Fruit fly (Drosophila melanogaster) whole organism, prepupa: Measurements from ENCODE around the gene mio.

Experiments
- Blimp-1 ChIP-seq: fragments of 200-800 bp; sonication (Bioruptor generic); optimal IDR thresholded peaks from 3 replicates; lab custom pipeline; 2017; ENCODE audit warnings: missing biosample characterization, missing genetic modification characterization, mild to moderate bottlenecking, moderate library complexity, missing genetic modification reagents
- CG10631 ChIP-seq: fragments of 200-800 bp; sonication (Bioruptor generic); optimal IDR thresholded peaks from 2 replicates; lab custom pipeline; 2016; ENCODE audit warnings: missing biosample characterization, missing genetic modification characterization
- CG11294 ChIP-seq: fragments of 200-800 bp; sonication (Bioruptor generic); IDR thresholded peaks from 2 replicates; pipeline ENCODE4 v1.3.6; 2022; ENCODE audit warnings: missing biosample characterization, missing genetic modification characterization
- CG11902 ChIP-seq: fragments of 200-800 bp; sonication (Bioruptor generic); optimal IDR thresholded peaks from 3 replicates; lab custom pipeline; 2016; ENCODE audit warnings: missing biosample characterization, missing genetic modification characterization
- CG16779 ChIP-seq: fragments of 200-800 bp; sonication (Bioruptor generic); optimal IDR thresholded peaks from 3 replicates; lab custom pipeline; 2017; ENCODE audit warnings: missing biosample characterization, mild to moderate bottlenecking, missing genetic modification characterization
- CG3032 ChIP-seq: fragments of 200-800 bp; optimal IDR thresholded peaks from 2 replicates; lab custom pipeline; 2019; ENCODE audit warnings: missing biosample characterization, mild to moderate bottlenecking, missing genetic modification characterization, moderate library complexity
- CG32006 ChIP-seq: fragments of 200-800 bp; sonication (Bioruptor generic); optimal IDR thresholded peaks from 3 replicates; lab custom pipeline; 2017; ENCODE audit warnings: missing biosample characterization, mild to moderate bottlenecking, missing genetic modification characterization
- CG3919 ChIP-seq: fragments of 200-800 bp; sonication (Bioruptor generic); optimal IDR thresholded peaks from 3 replicates; lab custom pipeline; 2016; ENCODE audit warnings: missing biosample characterization, missing genetic modification characterization
- CG4318 ChIP-seq: fragments of 200-800 bp; sonication (Bioruptor generic); optimal IDR thresholded peaks from 3 replicates; lab custom pipeline; 2017; ENCODE audit warnings: missing biosample characterization, mild to moderate bottlenecking, missing genetic modification characterization
- CG6163 ChIP-seq: fragments of 200-800 bp; sonication (Bioruptor generic); IDR thresholded peaks from 3 replicates; pipeline ENCODE4 v1.3.6; 2022; ENCODE audit warnings: missing biosample characterization, missing genetic modification characterization
- CG6276 ChIP-seq: fragments of 200-800 bp; sonication (Bioruptor generic); optimal IDR thresholded peaks from 2 replicates; lab custom pipeline; 2017; ENCODE audit warnings: missing biosample characterization, mild to moderate bottlenecking, missing genetic modification characterization
- CG6792 ChIP-seq: fragments of 200-800 bp; sonication (Bioruptor generic); optimal IDR thresholded peaks from 3 replicates; lab custom pipeline; 2016; ENCODE audit warnings: missing biosample characterization, missing genetic modification characterization
- CG6808 ChIP-seq: fragments of 200-800 bp; sonication (Bioruptor generic); optimal IDR thresholded peaks from 3 replicates; lab custom pipeline; 2017; ENCODE audit warnings: missing biosample characterization, missing genetic modification characterization, mild to moderate bottlenecking, moderate library complexity, missing genetic modification reagents
- CG6854 ChIP-seq: fragments of 200-800 bp; sonication (Bioruptor generic); optimal IDR thresholded peaks from 2 replicates; lab custom pipeline; 2017; ENCODE audit warnings: missing biosample characterization, mild to moderate bottlenecking, missing genetic modification characterization
- CG8119 ChIP-seq: fragments of 200-800 bp; sonication (Bioruptor generic); IDR thresholded peaks from 3 replicates; pipeline ENCODE4 v1.3.6; 2022; ENCODE audit warnings: missing biosample characterization, missing genetic modification characterization
- CG8319 ChIP-seq: fragments of 200-800 bp; sonication (Bioruptor generic); optimal IDR thresholded peaks from 3 replicates; lab custom pipeline; 2016; ENCODE audit warnings: missing biosample characterization, missing genetic modification characterization
- Eip78C ChIP-seq: fragments of 200-800 bp; sonication (Bioruptor generic); peaks from one replicate; lab custom pipeline; 2016; ENCODE audit warnings: missing biosample characterization, missing genetic modification characterization
- Eip93F ChIP-seq: fragments of 200-800 bp; sonication (Bioruptor generic); optimal IDR thresholded peaks from 2 replicates; lab custom pipeline; 2016; ENCODE audit warnings: missing biosample characterization, mild to moderate bottlenecking, missing genetic modification characterization
- Ets21C ChIP-seq: fragments of 200-800 bp; sonication (Bioruptor generic); optimal IDR thresholded peaks from 3 replicates; lab custom pipeline; 2016; ENCODE audit warnings: missing biosample characterization, missing genetic modification characterization
- Ets96B ChIP-seq: fragments of 200-800 bp; optimal IDR thresholded peaks from 2 replicates; lab custom pipeline; 2019; ENCODE audit warnings: missing biosample characterization, mild to moderate bottlenecking, missing genetic modification characterization, moderate library complexity
- Gug ChIP-seq: fragments of 200-800 bp; sonication (Bioruptor generic); IDR thresholded peaks from 2 replicates; pipeline ENCODE4 v1.3.6; 2022; ENCODE audit warnings: missing biosample characterization, missing genetic modification characterization
- Hr38 ChIP-seq: sonication (Bioruptor generic); optimal IDR thresholded peaks from 2 replicates; lab custom pipeline; 2016; ENCODE audit warnings: missing biosample characterization, missing genetic modification characterization
- Lpt ChIP-seq: fragments of 200-800 bp; sonication (Bioruptor generic); optimal IDR thresholded peaks from 3 replicates; lab custom pipeline; 2016; ENCODE audit warnings: missing biosample characterization, missing genetic modification characterization
- OdsH ChIP-seq: fragments of 200-800 bp; sonication (Bioruptor generic); optimal IDR thresholded peaks from 3 replicates; lab custom pipeline; 2016; ENCODE audit warnings: missing biosample characterization, missing genetic modification characterization
- Smox ChIP-seq: fragments of 200-800 bp; sonication (Bioruptor generic); optimal IDR thresholded peaks from 3 replicates; lab custom pipeline; 2016; ENCODE audit warnings: missing biosample characterization, missing genetic modification characterization
- Sox102F ChIP-seq: fragments of 200-800 bp; sonication (Bioruptor generic); optimal IDR thresholded peaks from 2 replicates; lab custom pipeline; 2016; ENCODE audit warnings: missing biosample characterization, mild to moderate bottlenecking, missing genetic modification characterization
- Sox14 ChIP-seq: fragments of 200-800 bp; sonication (Bioruptor generic); optimal IDR thresholded peaks from 3 replicates; lab custom pipeline; 2016; ENCODE audit warnings: missing biosample characterization, missing genetic modification characterization
- Sox15 ChIP-seq: fragments of 200-800 bp; sonication (Bioruptor generic); optimal IDR thresholded peaks from 3 replicates; lab custom pipeline; 2016; ENCODE audit warnings: missing biosample characterization, missing genetic modification characterization
- achi ChIP-seq: fragments of 200-800 bp; sonication (Bioruptor generic); optimal IDR thresholded peaks from 3 replicates; lab custom pipeline; 2016; ENCODE audit warnings: missing biosample characterization, missing genetic modification characterization
- acj6 ChIP-seq: fragments of 200-800 bp; sonication (Bioruptor generic); optimal IDR thresholded peaks from 3 replicates; lab custom pipeline; 2016; ENCODE audit warnings: missing biosample characterization, missing genetic modification characterization
- cyc ChIP-seq: fragments of 200-800 bp; sonication (Bioruptor generic); optimal IDR thresholded peaks from 3 replicates; lab custom pipeline; 2016; ENCODE audit warnings: missing biosample characterization, missing genetic modification characterization
- dac ChIP-seq: fragments of 200-800 bp; sonication (Bioruptor generic); optimal IDR thresholded peaks from 2 replicates; lab custom pipeline; 2017; ENCODE audit warnings: missing biosample characterization, mild to moderate bottlenecking, missing genetic modification characterization
- dsx ChIP-seq: fragments of 200-800 bp; optimal IDR thresholded peaks from 3 replicates; lab custom pipeline; 2019; ENCODE audit warnings: missing biosample characterization, mild to moderate bottlenecking, missing genetic modification characterization, moderate library complexity; ENCODE audit not compliant: poor library complexity, severe bottlenecking
- eg ChIP-seq: fragments of 200-800 bp; sonication (Bioruptor generic); IDR thresholded peaks from 3 replicates; pipeline ENCODE4 v1.3.6; 2022; ENCODE audit warnings: missing biosample characterization, missing genetic modification characterization
- esn ChIP-seq: fragments of 200-800 bp; sonication (Bioruptor generic); optimal IDR thresholded peaks from 2 replicates; lab custom pipeline; 2016; ENCODE audit warnings: missing biosample characterization, mild to moderate bottlenecking, missing genetic modification characterization, moderate library complexity
- fd59A ChIP-seq: fragments of 200-800 bp; sonication (Bioruptor generic); optimal IDR thresholded peaks from 2 replicates; lab custom pipeline; 2017; ENCODE audit warnings: missing biosample characterization, mild to moderate bottlenecking, missing genetic modification characterization, missing genetic modification reagents
- fkh ChIP-seq: fragments of 200-800 bp; sonication (Bioruptor generic); optimal IDR thresholded peaks from 3 replicates; lab custom pipeline; 2017; ENCODE audit warnings: missing biosample characterization, mild to moderate bottlenecking, missing genetic modification characterization, moderate library complexity
- net ChIP-seq: fragments of 200-800 bp; sonication (Bioruptor generic); optimal IDR thresholded peaks from 3 replicates; lab custom pipeline; 2016; ENCODE audit warnings: missing biosample characterization, missing genetic modification characterization
- pdm3 ChIP-seq: fragments of 200-800 bp; sonication (Bioruptor generic); optimal IDR thresholded peaks from 3 replicates; lab custom pipeline; 2016; ENCODE audit warnings: missing biosample characterization, missing genetic modification characterization
- salr ChIP-seq, 2 experiments: fragments of 200-800 bp; sonication (Bioruptor generic); optimal IDR thresholded peaks; 3 replicates each; lab custom pipeline; 2016 to 2018; ENCODE audit warnings: missing biosample characterization in 2 of 2, missing genetic modification characterization in 2 of 2, mild to moderate bottlenecking in 1 of 2
- spab ChIP-seq: fragments of 200-800 bp; sonication (Bioruptor generic); optimal IDR thresholded peaks from 2 replicates; lab custom pipeline; 2017; ENCODE audit warnings: missing biosample characterization, mild to moderate bottlenecking, missing genetic modification characterization, missing genetic modification reagents
- ss ChIP-seq, 2 experiments: fragments of 200-800 bp; sonication (Bioruptor generic); optimal IDR thresholded peaks; 2 replicates in 1 of 2; 3 replicates in 1 of 2; lab custom pipeline; 2017 to 2018; ENCODE audit warnings: mild to moderate bottlenecking in 2 of 2, missing biosample characterization in 2 of 2, missing genetic modification characterization in 2 of 2, moderate library complexity in 1 of 2
- svp ChIP-seq: fragments of 200-800 bp; sonication (Bioruptor generic); peaks from one replicate; lab custom pipeline; 2016; ENCODE audit warnings: missing biosample characterization, missing genetic modification characterization
- topi ChIP-seq: fragments of 200-800 bp; sonication (Bioruptor generic); optimal IDR thresholded peaks from 3 replicates; lab custom pipeline; 2016; ENCODE audit warnings: missing biosample characterization, missing genetic modification characterization
- vri ChIP-seq: fragments of 200-800 bp; sonication (Bioruptor generic); optimal IDR thresholded peaks from 3 replicates; lab custom pipeline; 2016; ENCODE audit warnings: missing biosample characterization, mild to moderate bottlenecking, missing genetic modification characterization

Gene mio

dm6 chr2L:2217067-2217684 is at the start of gene mio, which contains the start of the genes CG15386 and CG42371:
Gene mio, plus strand, starts transcription at chr2L:2217290.
Gene CG15386, minus strand, starts transcription at chr2L:2217246.
Gene CG42371, minus strand, starts transcription at chr2L:2217246.
- no peak for TF ChIP-seq Blimp-1
- TF ChIP-seq CG3919 (GFP tag; lab: Kevin White, UChicago): no peak
- peak; percentile 59 for TF ChIP-seq Eip78C (GFP tag; lab: Kevin White, UChicago)
- TF ChIP-seq vri: no peak
- no peak for TF ChIP-seq CG6808 (GFP tag; lab: Kevin White, UChicago)
- peak; percentile 5 for TF ChIP-seq CG3032 (tag; lab: Kevin White, UChicago)
- TF ChIP-seq Smox (GFP tag; lab: Kevin White, UChicago): no peak
- no peak for TF ChIP-seq Sox15
- TF ChIP-seq Ets96B (tag; lab: Kevin White, UChicago): peak; percentile 11
- no peak for TF ChIP-seq svp (GFP tag; lab: Kevin White, UChicago)
- TF ChIP-seq topi: peak; percentile 38
- peak; percentile 11 for TF ChIP-seq CG6854 (GFP tag; lab: Kevin White, UChicago)
- TF ChIP-seq fkh (GFP tag; lab: Kevin White, UChicago): peak; percentile 35
- peak; percentile 42 for TF ChIP-seq esn
- no peak for TF ChIP-seq dac (GFP tag; lab: Kevin White, UChicago)
- TF ChIP-seq fd59A (GFP tag; lab: Kevin White, UChicago): no peak
- no peak for TF ChIP-seq acj6 (GFP tag; lab: Kevin White, UChicago)
- no peak for TF ChIP-seq Eip93F
- peak in 1 of 2 experiments; percentile 51 for TF ChIP-seq ss (GFP tag; optimal IDR thresholded peaks at IDR 0.05; lab: Kevin White, UChicago)
- TF ChIP-seq cyc (GFP tag; lab: Kevin White, UChicago): peak; percentile 1
- no peak for TF ChIP-seq CG11902
- TF ChIP-seq Lpt (GFP tag; lab: Kevin White, UChicago): no peak
- no peak for TF ChIP-seq Gug (GFP tag; lab: Robert Waterston, UW)
- TF ChIP-seq CG6276 (GFP tag; lab: Kevin White, UChicago): no peak
- no peak for TF ChIP-seq achi (GFP tag; lab: Kevin White, UChicago)
- no peak for TF ChIP-seq CG16779
- no peak for TF ChIP-seq eg
- peak; percentile 30 for TF ChIP-seq Sox14 (GFP tag; lab: Kevin White, UChicago)
- TF ChIP-seq CG32006 (GFP tag; lab: Kevin White, UChicago): no peak

- TF ChIP-seq fd59A (GFP tag; lab: Kevin White, UChicago) (peak; percentile 66), Sox15 (no peak), Eip78C (GFP tag; lab: Kevin White, UChicago) (peak; percentile 83), CG8119 (GFP tag; lab: Robert Waterston, UW) (peak; percentile 47; the same call in 2 of the 3 replicates), spab (peak; percentile 59), acj6 (GFP tag; lab: Kevin White, UChicago) (peak; percentile 60), salr (GFP tag; optimal IDR thresholded peaks at IDR 0.05; lab: Kevin White, UChicago) (peak; percentile 29 to 77), CG6792 (GFP tag; lab: Kevin White, UChicago) (no peak), CG4318 (GFP tag; lab: Kevin White, UChicago) (peak; percentile 79), Sox102F (GFP tag; lab: Kevin White, UChicago) (no peak), OdsH (GFP tag; lab: Kevin White, UChicago) (peak; percentile 44), CG6854 (GFP tag; lab: Kevin White, UChicago) (no peak), vri (peak; percentile 69), CG3919 (GFP tag; lab: Kevin White, UChicago) (peak; percentile 81), Hr38 (GFP tag; lab: Kevin White, UChicago) (no peak), CG16779 (no peak), topi (no peak), CG11294 (GFP tag; lab: Robert Waterston, UW) (peak; percentile 70), pdm3 (GFP tag; lab: Kevin White, UChicago) (peak; percentile 39), CG6163 (peak; percentile 90), Ets21C (GFP tag; lab: Kevin White, UChicago) (no peak), eg (peak; percentile 81), CG8319 (GFP tag; lab: Kevin White, UChicago) (peak; percentile 0), Gug (GFP tag; lab: Robert Waterston, UW) (peak; percentile 79), esn (no peak), CG6808 (GFP tag; lab: Kevin White, UChicago) (peak; percentile 48), CG32006 (GFP tag; lab: Kevin White, UChicago) (peak; percentile 88), Blimp-1 (no peak), CG10631 (GFP tag; lab: Kevin White, UChicago) (peak; percentile 80), net (GFP tag; lab: Kevin White, UChicago) (peak; percentile 57), CG3032 (tag; lab: Kevin White, UChicago) (peak; percentile 66), dsx (GFP tag; lab: Kevin White, UChicago) (peak; percentile 43), Ets96B (tag; lab: Kevin White, UChicago) (peak; percentile 75)
These were observed 48.8 kb upstream of the mio start for dm6 chr2L:2168184-2168893.
